Fruit fly (Drosophila melanogaster) whole organism, embryonic: ENCODE data around the gene CG15882.

Experiments used
- Aef1 ChIP-seq: fragments of 200-800 bp; sonication (Bioruptor generic); IDR thresholded peaks from 3 replicates; pipeline ENCODE4 v1.3.6; 2022; ENCODE audit warnings: missing biosample characterization, missing genetic modification characterization
- B-H1 ChIP-seq: fragments of 200-800 bp; sonication (Bioruptor generic); IDR thresholded peaks from 3 replicates; pipeline ENCODE4 v1.3.6; 2022; ENCODE audit warnings: missing biosample characterization, missing genetic modification characterization
- Bdp1 ChIP-seq: fragments of 200-800 bp; sonication (Bioruptor generic); optimal IDR thresholded peaks from 3 replicates; lab custom pipeline; 2016; ENCODE audit warnings: missing biosample characterization, missing genetic modification characterization
- CG11504 ChIP-seq: fragments of 200-800 bp; sonication (Bioruptor generic); optimal IDR thresholded peaks from 3 replicates; lab custom pipeline; 2019; ENCODE audit warnings: missing biosample characterization, mild to moderate bottlenecking, missing genetic modification characterization, moderate library complexity
- CG12391 ChIP-seq: fragments of 200-800 bp; sonication (Bioruptor generic); optimal IDR thresholded peaks from 3 replicates; lab custom pipeline; 2018; ENCODE audit warnings: missing biosample characterization, mild to moderate bottlenecking, missing genetic modification characterization, moderate library complexity
- CG1792 ChIP-seq: fragments of 200-800 bp; sonication (Bioruptor generic); optimal IDR thresholded peaks from 2 replicates; lab custom pipeline; 2016; ENCODE audit warnings: missing biosample characterization, missing genetic modification characterization
- CG18764 ChIP-seq: fragments of 200-800 bp; sonication (Bioruptor generic); optimal IDR thresholded peaks from 3 replicates; lab custom pipeline; 2016; ENCODE audit warnings: missing biosample characterization, missing genetic modification characterization
- CG2120 ChIP-seq: fragments of 200-800 bp; sonication (Bioruptor generic); optimal IDR thresholded peaks from 3 replicates; lab custom pipeline; 2016; ENCODE audit warnings: missing biosample characterization, missing genetic modification characterization
- CG2678 ChIP-seq: fragments of 200-800 bp; sonication (Bioruptor generic); optimal IDR thresholded peaks from 3 replicates; lab custom pipeline; 2019; ENCODE audit warnings: missing biosample characterization, mild to moderate bottlenecking, missing genetic modification characterization, moderate library complexity
- CG31441 ChIP-seq: fragments of 200-800 bp; sonication (Bioruptor generic); IDR thresholded peaks from 2 replicates; pipeline ENCODE4 v1.3.6; 2022; ENCODE audit warnings: missing biosample characterization, missing genetic modification characterization
- CG3163 ChIP-seq: fragments of 200-800 bp; sonication (Bioruptor generic); optimal IDR thresholded peaks from 3 replicates; lab custom pipeline; 2016; ENCODE audit warnings: missing biosample characterization, missing genetic modification characterization
- CG3281 ChIP-seq: fragments of 200-800 bp; sonication (Bioruptor generic); optimal IDR thresholded peaks from 3 replicates; lab custom pipeline; 2017; ENCODE audit warnings: missing biosample characterization, mild to moderate bottlenecking, missing genetic modification characterization
- CG6791 ChIP-seq: fragments of 200-800 bp; sonication (Bioruptor generic); IDR thresholded peaks from 3 replicates; pipeline ENCODE4 v1.3.6; 2022; ENCODE audit warnings: missing biosample characterization, missing genetic modification characterization; ENCODE audit not compliant: partially characterized antibody
- CG6854 ChIP-seq: fragments of 200-800 bp; sonication (Bioruptor generic); optimal IDR thresholded peaks from 3 replicates; lab custom pipeline; 2017; ENCODE audit warnings: missing biosample characterization, mild to moderate bottlenecking, missing genetic modification characterization
- CG7839 ChIP-seq: fragments of 200-800 bp; sonication (Bioruptor generic); optimal IDR thresholded peaks from 3 replicates; lab custom pipeline; 2018; ENCODE audit warnings: missing biosample characterization, mild to moderate bottlenecking, missing genetic modification characterization, moderate library complexity
- CG8944 ChIP-seq: fragments of 200-800 bp; sonication (Bioruptor generic); optimal IDR thresholded peaks from 3 replicates; lab custom pipeline; 2016; ENCODE audit warnings: missing biosample characterization, missing genetic modification characterization
- CG9727 ChIP-seq: fragments of 200-800 bp; sonication (Bioruptor generic); optimal IDR thresholded peaks from 3 replicates; lab custom pipeline; 2017; ENCODE audit warnings: missing biosample characterization, mild to moderate bottlenecking, missing genetic modification characterization
- CHES-1-like ChIP-seq: fragments of 200-800 bp; sonication (Bioruptor generic); optimal IDR thresholded peaks from 2 replicates; lab custom pipeline; 2016; ENCODE audit warnings: missing biosample characterization, missing genetic modification characterization
- Chrac-16 ChIP-seq: fragments of 200-800 bp; sonication (Bioruptor generic); optimal IDR thresholded peaks from 3 replicates; lab custom pipeline; 2016; ENCODE audit warnings: missing biosample characterization, missing genetic modification characterization
- D ChIP-seq, 2 experiments: fragments of 200-800 bp in 1 of 2; fragments of >200 bp in 1 of 2; sonication (Bioruptor generic) in 1 of 2; optimal IDR thresholded peaks; 2 replicates in 1 of 2; 3 replicates in 1 of 2; lab custom pipeline; 2017; ENCODE audit warnings: mild to moderate bottlenecking in 1 of 2, missing biosample characterization in 1 of 2, missing genetic modification characterization in 1 of 2, missing genetic modification reagents in 1 of 2
- D19B ChIP-seq: fragments of 200-800 bp; sonication (Bioruptor generic); optimal IDR thresholded peaks from 2 replicates; lab custom pipeline; 2017; ENCODE audit warnings: missing biosample characterization, mild to moderate bottlenecking, missing genetic modification characterization
- Dad ChIP-seq: fragments of 200-800 bp; sonication (Bioruptor generic); optimal IDR thresholded peaks from 3 replicates; lab custom pipeline; 2016; ENCODE audit warnings: missing biosample characterization, missing genetic modification characterization
- Deaf1 ChIP-seq: fragments of 200-800 bp; optimal IDR thresholded peaks from 3 replicates; lab custom pipeline; 2019; ENCODE audit warnings: missing biosample characterization, mild to moderate bottlenecking, missing genetic modification characterization, moderate library complexity
- Eip74EF ChIP-seq, 2 experiments: fragments of 200-800 bp in 1 of 2; fragments of >200 bp in 1 of 2; sonication (Bioruptor generic) in 1 of 2; optimal IDR thresholded peaks; 2 replicates each; lab custom pipeline; 2017 to 2019; ENCODE audit warnings: missing biosample characterization in 2 of 2, missing genetic modification characterization in 2 of 2, mild to moderate bottlenecking in 1 of 2, moderate library complexity in 1 of 2
- Ets65A ChIP-seq: fragments of 200-800 bp; sonication (Bioruptor generic); peaks from one replicate; lab custom pipeline; 2016; ENCODE audit warnings: missing biosample characterization, missing genetic modification characterization
- HLH3B ChIP-seq: fragments of 200-800 bp; sonication (Bioruptor generic); IDR thresholded peaks from 2 replicates; pipeline ENCODE4 v1.3.6; 2022; ENCODE audit warnings: missing biosample characterization, missing genetic modification characterization
- Hr51 ChIP-seq, 2 experiments: fragments of 200-800 bp; sonication (Bioruptor generic); optimal IDR thresholded peaks; 2 replicates in 1 of 2; 3 replicates in 1 of 2; lab custom pipeline; 2016 to 2018; ENCODE audit warnings: missing biosample characterization in 2 of 2, missing genetic modification characterization in 2 of 2, mild to moderate bottlenecking in 1 of 2, moderate library complexity in 1 of 2
- Med ChIP-seq: fragments of 200-800 bp; sonication (Bioruptor generic); peaks from one replicate; lab custom pipeline; 2016; ENCODE audit warnings: missing biosample characterization, missing genetic modification characterization, mild to moderate bottlenecking, inconsistent platforms, moderate library complexity
- Meics ChIP-seq: fragments of 200-800 bp; sonication (Bioruptor generic); optimal IDR thresholded peaks from 2 replicates; lab custom pipeline; 2017; ENCODE audit warnings: missing biosample characterization, mild to moderate bottlenecking, missing genetic modification characterization
- NC2α ChIP-seq: fragments of 200-800 bp; sonication (Bioruptor generic); optimal IDR thresholded peaks from 2 replicates; lab custom pipeline; 2016; ENCODE audit warnings: missing biosample characterization, missing genetic modification characterization
- PHDP ChIP-seq: fragments of 200-800 bp; sonication (Bioruptor generic); optimal IDR thresholded peaks from 3 replicates; lab custom pipeline; 2018; ENCODE audit warnings: missing biosample characterization, mild to moderate bottlenecking, missing genetic modification characterization, moderate library complexity
- Side ChIP-seq: fragments of 200-800 bp; sonication (Bioruptor generic); optimal IDR thresholded peaks from 2 replicates; lab custom pipeline; 2016; ENCODE audit warnings: missing biosample characterization, missing genetic modification characterization
- Xbp1 ChIP-seq: fragments of 200-800 bp; sonication (Bioruptor generic); optimal IDR thresholded peaks from 3 replicates; lab custom pipeline; 2016; ENCODE audit warnings: missing biosample characterization, mild to moderate bottlenecking, missing genetic modification characterization
- bab2 ChIP-seq: fragments of 200-800 bp; sonication (Bioruptor generic); optimal IDR thresholded peaks from 2 replicates; lab custom pipeline; 2016; ENCODE audit warnings: missing biosample characterization, missing genetic modification characterization
- bsh ChIP-seq, 2 experiments: fragments of 200-800 bp; sonication (Bioruptor generic); optimal IDR thresholded peaks; 2 replicates each; lab custom pipeline; 2017 to 2018; ENCODE audit warnings: mild to moderate bottlenecking in 2 of 2, missing biosample characterization in 2 of 2, missing genetic modification characterization in 2 of 2, moderate library complexity in 1 of 2
- dpn ChIP-seq, 2 experiments: fragments of 200-800 bp; sonication (Bioruptor generic); optimal IDR thresholded peaks; 3 replicates each; lab custom pipeline; 2016; ENCODE audit warnings: missing biosample characterization in 2 of 2, missing genetic modification characterization in 2 of 2
- ems ChIP-seq: fragments of 200-800 bp; sonication (Bioruptor generic); optimal IDR thresholded peaks from 3 replicates; lab custom pipeline; 2016; ENCODE audit warnings: missing biosample characterization, missing genetic modification characterization
- gem ChIP-seq: fragments of 200-800 bp; sonication (Bioruptor generic); optimal IDR thresholded peaks from 2 replicates; lab custom pipeline; 2019; ENCODE audit warnings: missing biosample characterization, mild to moderate bottlenecking, missing genetic modification characterization, moderate library complexity
- gfzf ChIP-seq: fragments of 200-800 bp; sonication (Bioruptor generic); optimal IDR thresholded peaks from 2 replicates; lab custom pipeline; 2016; ENCODE audit warnings: missing biosample characterization, mild to moderate bottlenecking, missing genetic modification characterization, moderate library complexity
- ind ChIP-seq: fragments of 200-800 bp; sonication (Bioruptor generic); optimal IDR thresholded peaks from 3 replicates; lab custom pipeline; 2016; ENCODE audit warnings: missing biosample characterization, missing genetic modification characterization
- lab ChIP-seq: fragments of 200-800 bp; sonication (Bioruptor generic); optimal IDR thresholded peaks from 3 replicates; lab custom pipeline; 2017; ENCODE audit warnings: missing biosample characterization, missing genetic modification characterization, mild to moderate bottlenecking, moderate library complexity, missing genetic modification reagents
- lmd ChIP-seq: fragments of 200-800 bp; sonication (Bioruptor generic); IDR thresholded peaks from 2 replicates; pipeline ENCODE4 v1.3.6; 2022; ENCODE audit warnings: missing biosample characterization, missing genetic modification characterization
- mam ChIP-seq: fragments of 200-800 bp; sonication (Bioruptor generic); optimal IDR thresholded peaks from 3 replicates; lab custom pipeline; 2016; ENCODE audit warnings: missing biosample characterization, missing genetic modification characterization
- org-1 ChIP-seq: fragments of 200-800 bp; sonication (Bioruptor generic); optimal IDR thresholded peaks from 2 replicates; lab custom pipeline; 2017; ENCODE audit warnings: missing biosample characterization, missing genetic modification characterization
- phol ChIP-seq: fragments of 200-800 bp; sonication (Bioruptor generic); optimal IDR thresholded peaks from 3 replicates; lab custom pipeline; 2018; ENCODE audit warnings: missing biosample characterization, mild to moderate bottlenecking, missing genetic modification characterization, moderate library complexity
- sc ChIP-seq, 3 experiments: fragments of >200 bp in 2 of 3; fragments of 200-800 bp in 1 of 3; sonication (Bioruptor generic) in 1 of 3; optimal IDR thresholded peaks; 2 replicates in 2 of 3; 3 replicates in 1 of 3; lab custom pipeline; 2017; ENCODE audit warnings: mild to moderate bottlenecking in 1 of 3, missing biosample characterization in 1 of 3, missing genetic modification characterization in 1 of 3, missing genetic modification reagents in 1 of 3
- sens ChIP-seq: fragments of 200-800 bp; sonication (Bioruptor generic); peaks from one replicate; lab custom pipeline; 2016; ENCODE audit warnings: missing biosample characterization, missing genetic modification characterization
- sr ChIP-seq: fragments of 200-800 bp; sonication (Bioruptor generic); IDR thresholded peaks from 3 replicates; pipeline ENCODE4 v1.3.6; 2022; ENCODE audit warnings: missing biosample characterization, missing genetic modification characterization
- zfh2 ChIP-seq: fragments of 200-800 bp; sonication (Bioruptor generic); optimal IDR thresholded peaks from 2 replicates; lab custom pipeline; 2016; ENCODE audit warnings: missing biosample characterization, missing genetic modification characterization

Gene CG15882

DNA sequence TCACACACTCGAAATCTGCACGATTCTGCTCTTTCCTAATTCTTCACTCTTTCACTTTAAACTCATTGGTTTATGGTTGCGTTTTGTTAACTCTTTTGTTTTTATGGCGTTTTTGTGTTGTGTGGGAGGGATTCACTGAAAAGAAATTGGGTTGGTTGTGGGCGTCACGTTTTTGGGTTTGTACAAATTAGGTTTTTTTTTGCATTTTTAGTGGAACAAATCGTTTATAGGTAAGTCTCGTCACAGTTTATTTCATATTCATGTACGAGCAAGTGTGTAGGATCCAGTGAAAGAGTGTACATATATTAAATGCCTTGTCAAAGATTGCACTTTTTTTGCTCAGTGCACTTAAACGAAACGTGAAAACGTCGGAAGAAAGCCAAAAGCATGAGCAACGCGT, 40.5 kb upstream of the CG15882 start (continued):
- TF ChIP-seq B-H1 (GFP tag; lab: Robert Waterston, UW) (no peak), CG7839 (tag; lab: Kevin White, UChicago) (peak; percentile 29), bab2 (GFP tag; lab: Kevin White, UChicago) (peak; percentile 32), CG2678 (tag; lab: Kevin White, UChicago) (peak; percentile 41), CG3163 (GFP tag; lab: Kevin White, UChicago) (peak; percentile 10), Ets65A (GFP tag; lab: Kevin White, UChicago) (peak; percentile 86), CG2120 (peak; percentile 39), Side (GFP tag; lab: Kevin White, UChicago) (no peak), Bdp1 (GFP tag; lab: Kevin White, UChicago) (no peak), ems (GFP tag; lab: Kevin White, UChicago) (peak; percentile 5), CG1792 (GFP tag; lab: Kevin White, UChicago) (no peak), CG9727 (GFP tag; lab: Kevin White, UChicago) (no peak), D (optimal IDR thresholded peaks at IDR 0.05; lab: Kevin White, UChicago) (no peak), D (GFP tag; optimal IDR thresholded peaks at IDR 0.05; lab: Kevin White, UChicago) (no peak), Chrac-16 (GFP tag; lab: Kevin White, UChicago) (peak; percentile 50), Med (peak; percentile 8), Meics (GFP tag; lab: Kevin White, UChicago) (peak; percentile 21), CG6791 (GFP tag; lab: Robert Waterston, UW) (no peak), lab (GFP tag; lab: Kevin White, UChicago) (peak; percentile 30), Dad (GFP tag; lab: Kevin White, UChicago) (no peak), zfh2 (peak; percentile 6), ind (GFP tag; lab: Kevin White, UChicago) (peak; percentile 31), CG18764 (peak; percentile 1), bsh (GFP tag; optimal IDR thresholded peaks at IDR 0.05; lab: Kevin White, UChicago) (peak in 1 of 2 experiments; percentile 25), sr (no peak), Eip74EF (GFP tag; optimal IDR thresholded peaks at IDR 0.05; lab: Kevin White, UChicago) (no peak), CG3281 (GFP tag; lab: Kevin White, UChicago) (peak; percentile 15), NC2α (GFP tag; lab: Kevin White, UChicago) (no peak), HLH3B (GFP tag; lab: Robert Waterston, UW) (peak; percentile 19; the same call in 1 of the 2 replicates), lmd (GFP tag; lab: Robert Waterston, UW) (0 out of 2 replicates have a peak, but pooled peaks have one; percentile 37), Hr51 (GFP tag; optimal IDR thresholded peaks at IDR 0.05; lab: Kevin White, UChicago) (peak in 1 of 2 experiments; percentile 55), CG31441 (GFP tag; lab: Robert Waterston, UW) (0 out of 2 replicates have a peak, but pooled peaks have one; percentile 21), CG12391 (tag; lab: Kevin White, UChicago) (peak; percentile 7), D19B (GFP tag; lab: Kevin White, UChicago) (peak; percentile 9), Xbp1 (GFP tag; lab: Kevin White, UChicago) (peak; percentile 42), PHDP (peak; percentile 15), Aef1 (0 out of 3 replicates have a peak, but pooled peaks have one; percentile 17), dpn (GFP tag; optimal IDR thresholded peaks at IDR 0.05; lab: Kevin White, UChicago) (peak in 1 of 2 experiments; percentile 21), sens (peak; percentile 75), gfzf (GFP tag; lab: Kevin White, UChicago) (no peak), CG11504 (tag; lab: Kevin White, UChicago) (peak; percentile 60), CHES-1-like (GFP tag; lab: Kevin White, UChicago) (peak; percentile 6), CG6854 (GFP tag; lab: Kevin White, UChicago) (peak; percentile 0), org-1 (no peak), mam (GFP tag; lab: Kevin White, UChicago) (peak; percentile 27), Deaf1 (no peak), phol (peak; percentile 26), sc (optimal IDR thresholded peaks at IDR 0.05; lab: Kevin White, UChicago) (no peak), sc (GFP tag; optimal IDR thresholded peaks at IDR 0.05; lab: Kevin White, UChicago) (no peak), CG8944 (peak; percentile 22), gem (peak; percentile 53)
